Worm (Caenorhabditis elegans): Measurements from ENCODE around the gene rad-54.B.

rad-54.B gene

ce11 chrIV:16962445-16962844 is 12.6 kb downstream of the rad-54.B start:
- TF ChIP-seq him-1 (tag; optimal IDR thresholded peaks at IDR 0.05) (no peak), dao-5 (tag; optimal IDR thresholded peaks at IDR 0.05) (no peak), W03F9.2 (tag; optimal IDR thresholded peaks at IDR 0.05) (no peak)

ce11 chrIV:16970390-16970789 is 20.5 kb downstream of the rad-54.B start, which contains the start of gene rom-3:
Gene rom-3, minus strand, starts transcription at chrIV:16970490.
- no peak for TF ChIP-seq dao-5 (tag; optimal IDR thresholded peaks at IDR 0.05)
- TF ChIP-seq W03F9.2 (tag; optimal IDR thresholded peaks at IDR 0.05), result no peak
- no peak for TF ChIP-seq him-1 (tag; optimal IDR thresholded peaks at IDR 0.05)

- no peak for TF ChIP-seq dao-5 (tag; optimal IDR thresholded peaks at IDR 0.05)
- TF ChIP-seq him-1 (tag; optimal IDR thresholded peaks at IDR 0.05), result no peak
- no peak for TF ChIP-seq W03F9.2 (tag; optimal IDR thresholded peaks at IDR 0.05)
These were observed 38.5 kb downstream of the rad-54.B start, which contains the start of gene nccd-1 for ce11 chrIV:16988397-16988796. Gene nccd-1, plus strand, starts transcription at chrIV:16988697.

ce11 chrIV:16995425-16995824 is 45.6 kb downstream of the rad-54.B start, which contains the start of gene rom-4:
Gene rom-4, plus strand, starts transcription at chrIV:16995822.
- TF ChIP-seq him-1 (tag; optimal IDR thresholded peaks at IDR 0.05) (no peak), W03F9.2 (tag; optimal IDR thresholded peaks at IDR 0.05) (peak; percentile 80)

ce11 chrIV:17005734-17006133 is 55.9 kb downstream of the rad-54.B start:
- TF ChIP-seq him-1 (tag; optimal IDR thresholded peaks at IDR 0.05), result no peak
- TF ChIP-seq dao-5 (tag; optimal IDR thresholded peaks at IDR 0.05), result no peak
- no peak for TF ChIP-seq W03F9.2 (tag; optimal IDR thresholded peaks at IDR 0.05)

- TF ChIP-seq him-1 (tag; optimal IDR thresholded peaks at IDR 0.05) (no peak), W03F9.2 (tag; optimal IDR thresholded peaks at IDR 0.05) (no peak), dao-5 (tag; optimal IDR thresholded peaks at IDR 0.05) (no peak)
These were observed 60.4 kb downstream of the rad-54.B start for ce11 chrIV:17010274-17010673.
